Worm (Caenorhabditis elegans): ENCODE measurements around the gene str-90.

str-90 gene

DNA sequence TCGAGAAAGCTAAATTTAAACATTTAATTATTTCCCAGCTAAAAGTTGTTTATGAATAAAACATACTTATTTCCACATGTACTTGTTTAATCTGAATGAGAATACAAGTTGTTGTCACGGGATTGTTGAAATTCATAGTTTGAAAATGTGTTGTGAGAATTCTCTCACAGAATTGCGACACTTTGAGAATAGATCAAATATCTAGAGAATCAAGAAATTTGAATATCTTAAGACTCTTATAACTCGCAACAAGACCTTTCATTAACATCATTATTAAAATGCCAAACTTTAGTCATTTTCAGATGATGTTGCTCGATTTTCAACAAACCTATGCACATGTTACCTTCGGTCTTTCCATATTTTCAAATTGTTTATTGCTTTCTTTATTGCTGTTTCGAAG lies at the start of gene str-90:
Gene str-90, plus strand, starts transcription at position 301 of the 400 bp plus-strand sequence.
- TF ChIP-seq B0310.2 (tag; optimal IDR thresholded peaks at IDR 0.05) (no peak), tbx-11 (GFP tag; IDR thresholded peaks at IDR 0.05) (no peak), tra-4 (tag; optimal IDR thresholded peaks at IDR 0.05) (no peak), hnd-1 (tag; optimal IDR thresholded peaks at IDR 0.05) (no peak), ceh-13 (GFP tag; optimal IDR thresholded peaks at IDR 0.05) (no peak), ceh-36 (tag; optimal IDR thresholded peaks at IDR 0.05) (no peak), ama-1 (optimal IDR thresholded peaks at IDR 0.05) (no peak), flt-1 (GFP tag; IDR thresholded peaks at IDR 0.05) (no peak), aly-1 (tag; optimal IDR thresholded peaks at IDR 0.05) (no peak), F13C5.2 (tag; optimal IDR thresholded peaks at IDR 0.05) (no peak), ets-7 (tag; optimal IDR thresholded peaks at IDR 0.05) (no peak), hmg-4 (GFP tag; optimal IDR thresholded peaks at IDR 0.05) (no peak), hmbx-1 (tag; optimal IDR thresholded peaks at IDR 0.05) (no peak), tbx-37 (GFP tag; conservative IDR thresholded peaks at IDR 0.05) (no peak), pes-1 (GFP tag; IDR thresholded peaks at IDR 0.05) (no peak), sea-1 (GFP tag; conservative IDR thresholded peaks at IDR 0.05) (no peak), scrt-1 (GFP tag; IDR thresholded peaks at IDR 0.05) (no peak)

DNA sequence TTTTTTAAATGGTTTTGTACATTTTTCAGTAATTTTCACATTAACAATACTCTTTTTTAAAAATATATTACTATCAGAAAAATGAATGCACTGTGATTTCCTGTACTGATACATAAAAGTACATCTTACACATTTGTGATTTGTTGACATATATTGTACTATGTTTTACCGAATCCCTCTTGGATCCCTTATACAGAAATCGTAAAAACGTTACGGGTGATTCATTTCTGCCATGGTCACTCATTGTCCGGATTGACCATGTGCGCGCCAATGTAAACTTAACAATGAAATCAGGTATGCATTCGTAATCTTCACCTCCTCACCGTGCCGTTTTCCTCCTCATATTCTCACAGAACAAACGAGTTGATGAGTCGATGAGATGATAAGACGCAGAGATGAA lies 48.9 kb upstream of the str-90 start, which contains the start of gene ZC513.2:
Gene ZC513.2, plus strand, starts transcription at position 301 of the 400 bp plus-strand sequence.
- TF ChIP-seq ama-1 (optimal IDR thresholded peaks at IDR 0.05) (no peak), pes-1 (GFP tag; IDR thresholded peaks at IDR 0.05) (no peak), scrt-1 (GFP tag; IDR thresholded peaks at IDR 0.05) (no peak)

DNA sequence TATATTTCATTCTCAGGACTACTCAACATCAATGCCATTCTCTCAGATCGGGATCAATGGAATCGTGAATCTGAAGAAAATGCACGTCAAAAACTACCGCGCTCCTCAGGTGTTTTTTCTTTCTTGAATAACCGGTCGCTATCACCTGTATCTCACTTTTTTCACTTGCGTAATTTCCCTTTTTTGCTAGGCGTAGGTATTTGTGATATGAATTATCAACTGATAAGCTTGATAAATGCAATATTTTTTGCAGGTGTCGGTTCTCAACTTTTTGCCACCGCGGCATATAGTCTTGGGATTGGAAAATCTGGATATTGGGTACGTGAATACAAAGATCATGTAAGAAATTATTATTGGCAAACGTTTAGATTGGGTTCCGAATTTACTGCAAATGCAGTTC lies 47.9 kb upstream of the str-90 start:
- TF ChIP-seq scrt-1 (GFP tag; IDR thresholded peaks at IDR 0.05) = no peak
- no peak for TF ChIP-seq tbx-11 (GFP tag; IDR thresholded peaks at IDR 0.05)
- no peak for TF ChIP-seq ceh-36 (tag; optimal IDR thresholded peaks at IDR 0.05)
- no peak for TF ChIP-seq B0310.2 (tag; optimal IDR thresholded peaks at IDR 0.05)
- no peak for TF ChIP-seq flt-1 (GFP tag; IDR thresholded peaks at IDR 0.05)
- TF ChIP-seq F13C5.2 (tag; optimal IDR thresholded peaks at IDR 0.05) = no peak
- no peak for TF ChIP-seq hmg-4 (GFP tag; optimal IDR thresholded peaks at IDR 0.05)
- TF ChIP-seq hmbx-1 (tag; optimal IDR thresholded peaks at IDR 0.05) = no peak
- no peak for TF ChIP-seq aly-1 (tag; optimal IDR thresholded peaks at IDR 0.05)
- TF ChIP-seq pes-1 (GFP tag; IDR thresholded peaks at IDR 0.05) = no peak
- no peak for TF ChIP-seq hnd-1 (tag; optimal IDR thresholded peaks at IDR 0.05)
- TF ChIP-seq ceh-13 (GFP tag; optimal IDR thresholded peaks at IDR 0.05) = no peak

DNA sequence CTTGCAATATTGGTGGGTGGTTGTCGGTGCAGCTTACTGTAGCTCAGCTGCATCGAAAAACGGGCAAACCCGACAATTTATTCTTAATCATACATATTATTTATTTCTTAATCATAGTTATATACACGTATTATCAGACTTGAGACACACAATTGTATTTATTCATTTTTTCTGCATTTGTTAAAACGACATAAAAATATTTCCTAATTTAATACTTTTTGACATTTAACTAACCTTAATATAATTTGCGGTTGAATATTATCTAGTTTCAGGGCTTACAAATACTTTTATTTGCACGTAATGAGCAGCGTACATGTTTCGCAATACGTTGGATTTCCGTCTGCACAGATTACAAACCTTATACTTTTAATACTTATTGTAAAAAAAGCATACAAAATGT lies 44.7 kb upstream of the str-90 start, which contains the start of gene str-138:
Gene str-138, plus strand, starts transcription at position 301 of the 400 bp plus-strand sequence.
- TF ChIP-seq sea-1 (GFP tag; conservative IDR thresholded peaks at IDR 0.05) = no peak
- no peak for TF ChIP-seq scrt-1 (GFP tag; IDR thresholded peaks at IDR 0.05)
- TF ChIP-seq F13C5.2 (tag; optimal IDR thresholded peaks at IDR 0.05) = no peak
- no peak for TF ChIP-seq ama-1 (optimal IDR thresholded peaks at IDR 0.05)
- no peak for TF ChIP-seq hmg-4 (GFP tag; optimal IDR thresholded peaks at IDR 0.05)
- no peak for TF ChIP-seq hnd-1 (tag; optimal IDR thresholded peaks at IDR 0.05)
- TF ChIP-seq hmbx-1 (tag; optimal IDR thresholded peaks at IDR 0.05) = no peak
- no peak for TF ChIP-seq ets-7 (tag; optimal IDR thresholded peaks at IDR 0.05)
- TF ChIP-seq ceh-13 (GFP tag; optimal IDR thresholded peaks at IDR 0.05) = no peak

DNA sequence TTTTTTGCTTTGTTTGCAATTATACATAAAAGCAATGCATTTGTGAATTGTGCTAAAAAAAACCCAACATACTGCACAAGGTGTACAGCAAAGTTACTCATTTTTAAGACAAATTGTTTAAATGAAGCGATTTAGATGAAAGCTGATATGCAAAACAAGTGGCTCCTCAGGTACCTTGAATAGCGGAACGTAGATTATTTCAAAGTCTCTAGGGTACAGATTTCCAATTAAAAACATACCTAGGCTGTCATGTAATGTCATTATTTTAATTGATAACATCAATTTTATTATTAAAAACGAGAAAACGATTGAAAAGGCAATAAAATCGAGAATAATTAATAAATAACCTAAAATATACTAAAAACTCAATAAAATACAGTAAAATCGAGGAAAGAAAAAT lies 41.0 kb upstream of the str-90 start, which contains the start of gene str-139:
Gene str-139, minus strand, starts transcription at position 101 of the 400 bp plus-strand sequence.
- TF ChIP-seq scrt-1 (GFP tag; IDR thresholded peaks at IDR 0.05) (no peak), tbx-11 (GFP tag; IDR thresholded peaks at IDR 0.05) (no peak), hmg-4 (GFP tag; optimal IDR thresholded peaks at IDR 0.05) (no peak), ets-7 (tag; optimal IDR thresholded peaks at IDR 0.05) (no peak), ceh-13 (GFP tag; optimal IDR thresholded peaks at IDR 0.05) (no peak), pes-1 (GFP tag; IDR thresholded peaks at IDR 0.05) (no peak), tbx-37 (GFP tag; conservative IDR thresholded peaks at IDR 0.05) (no peak), aly-1 (tag; optimal IDR thresholded peaks at IDR 0.05) (no peak), tra-4 (tag; optimal IDR thresholded peaks at IDR 0.05) (no peak), sea-1 (GFP tag; conservative IDR thresholded peaks at IDR 0.05) (no peak), hmbx-1 (tag; optimal IDR thresholded peaks at IDR 0.05) (no peak), ceh-36 (tag; optimal IDR thresholded peaks at IDR 0.05) (no peak), F13C5.2 (tag; optimal IDR thresholded peaks at IDR 0.05) (no peak), ama-1 (optimal IDR thresholded peaks at IDR 0.05) (no peak), flt-1 (GFP tag; IDR thresholded peaks at IDR 0.05) (no peak), hnd-1 (tag; optimal IDR thresholded peaks at IDR 0.05) (no peak), B0310.2 (tag; optimal IDR thresholded peaks at IDR 0.05) (no peak)

DNA sequence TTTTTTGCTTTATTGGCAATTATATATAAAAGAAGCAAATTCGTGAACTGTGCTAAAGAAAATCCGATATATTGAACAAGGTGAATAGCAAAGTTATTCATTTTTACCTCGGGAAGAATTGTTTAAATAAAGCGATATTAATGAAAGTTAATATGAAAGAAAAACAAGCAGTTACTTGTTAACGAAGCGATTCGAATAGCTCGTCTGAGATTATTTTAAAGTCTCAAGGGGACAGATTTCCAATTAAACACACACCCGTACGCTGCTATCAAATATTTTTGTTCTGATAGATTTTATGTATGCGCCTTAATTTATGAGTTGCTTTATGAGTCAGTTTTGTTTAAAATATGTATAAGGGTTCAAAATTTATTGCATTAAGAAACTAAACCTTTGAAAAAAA lies 35.3 kb upstream of the str-90 start, which contains the start of gene str-140:
Gene str-140, minus strand, starts transcription at position 101 of the 400 bp plus-strand sequence.
- TF ChIP-seq hmbx-1 (tag; optimal IDR thresholded peaks at IDR 0.05) (no peak), hnd-1 (tag; optimal IDR thresholded peaks at IDR 0.05) (no peak), pes-1 (GFP tag; IDR thresholded peaks at IDR 0.05) (no peak), B0310.2 (tag; optimal IDR thresholded peaks at IDR 0.05) (no peak), sea-1 (GFP tag; conservative IDR thresholded peaks at IDR 0.05) (no peak), ama-1 (optimal IDR thresholded peaks at IDR 0.05) (no peak), ceh-36 (tag; optimal IDR thresholded peaks at IDR 0.05) (no peak), flt-1 (GFP tag; IDR thresholded peaks at IDR 0.05) (no peak), tra-4 (tag; optimal IDR thresholded peaks at IDR 0.05) (no peak), tbx-11 (GFP tag; IDR thresholded peaks at IDR 0.05) (no peak), tbx-37 (GFP tag; conservative IDR thresholded peaks at IDR 0.05) (no peak), scrt-1 (GFP tag; IDR thresholded peaks at IDR 0.05) (no peak), hmg-4 (GFP tag; optimal IDR thresholded peaks at IDR 0.05) (no peak), ceh-13 (GFP tag; optimal IDR thresholded peaks at IDR 0.05) (no peak), F13C5.2 (tag; optimal IDR thresholded peaks at IDR 0.05) (no peak)

DNA sequence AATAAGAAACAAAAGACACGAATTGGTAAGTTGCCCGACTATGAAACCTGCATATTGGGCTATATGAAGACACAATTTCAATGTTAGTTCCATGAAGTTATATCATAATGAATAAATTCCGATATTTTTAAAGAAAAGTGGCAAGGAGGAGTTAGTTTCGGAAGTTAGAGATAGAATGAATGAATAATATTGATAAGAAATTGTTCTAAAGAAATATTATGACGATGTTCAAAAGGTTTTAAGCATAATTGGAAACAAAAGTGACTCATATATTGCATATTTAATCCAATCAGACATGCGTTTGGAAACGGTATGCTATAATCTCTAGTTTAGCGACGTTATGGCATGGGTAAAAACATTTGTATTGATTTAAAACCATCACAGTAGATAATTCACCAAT lies 33.4 kb upstream of the str-90 start, which contains the start of gene str-143:
Gene str-143, minus strand, starts transcription at position 101 of the 400 bp plus-strand sequence.
- TF ChIP-seq aly-1 (tag; optimal IDR thresholded peaks at IDR 0.05) (no peak), hmg-4 (GFP tag; optimal IDR thresholded peaks at IDR 0.05) (no peak), ceh-13 (GFP tag; optimal IDR thresholded peaks at IDR 0.05) (no peak), flt-1 (GFP tag; IDR thresholded peaks at IDR 0.05) (no peak), hmbx-1 (tag; optimal IDR thresholded peaks at IDR 0.05) (no peak), ceh-36 (tag; optimal IDR thresholded peaks at IDR 0.05) (no peak), tra-4 (tag; optimal IDR thresholded peaks at IDR 0.05) (no peak), scrt-1 (GFP tag; IDR thresholded peaks at IDR 0.05) (no peak), B0310.2 (tag; optimal IDR thresholded peaks at IDR 0.05) (no peak), pes-1 (GFP tag; IDR thresholded peaks at IDR 0.05) (no peak), F13C5.2 (tag; optimal IDR thresholded peaks at IDR 0.05) (no peak), tbx-37 (GFP tag; conservative IDR thresholded peaks at IDR 0.05) (no peak), hnd-1 (tag; optimal IDR thresholded peaks at IDR 0.05) (no peak), sea-1 (GFP tag; conservative IDR thresholded peaks at IDR 0.05) (no peak), tbx-11 (GFP tag; IDR thresholded peaks at IDR 0.05) (no peak), ets-7 (tag; optimal IDR thresholded peaks at IDR 0.05) (no peak), ama-1 (optimal IDR thresholded peaks at IDR 0.05) (no peak)

Data from whole organism, early embryonic.